Fruit fly (Drosophila melanogaster) whole organism, embryonic: ENCODE measurements around the gene roq.

Experiments used
- Abd-B ChIP-seq: fragments of 200-800 bp; sonication (Bioruptor generic); optimal IDR thresholded peaks from 2 replicates; lab custom pipeline; 2018; ENCODE audit warnings: missing biosample characterization, mild to moderate bottlenecking, missing genetic modification characterization, moderate library complexity
- Adf1 ChIP-seq: fragments of 200-800 bp; sonication (Bioruptor generic); IDR thresholded peaks from 2 replicates; pipeline ENCODE4 v1.3.6; 2022; ENCODE audit warnings: missing biosample characterization, missing genetic modification characterization
- CG10431 ChIP-seq: fragments of 200-800 bp; sonication (Bioruptor generic); optimal IDR thresholded peaks from 3 replicates; lab custom pipeline; 2018; ENCODE audit warnings: missing biosample characterization, mild to moderate bottlenecking, missing genetic modification characterization
- CG10462 ChIP-seq: fragments of 200-800 bp; sonication (Bioruptor generic); optimal IDR thresholded peaks from 2 replicates; lab custom pipeline; 2016; ENCODE audit warnings: missing biosample characterization, missing genetic modification characterization
- CG11085 ChIP-seq: fragments of 200-800 bp; sonication (Bioruptor generic); IDR thresholded peaks from 2 replicates; pipeline ENCODE4 v1.3.6; 2022; ENCODE audit warnings: missing biosample characterization, missing genetic modification characterization
- CG12236 ChIP-seq: fragments of 200-800 bp; sonication (Bioruptor generic); optimal IDR thresholded peaks from 2 replicates; lab custom pipeline; 2016; ENCODE audit warnings: missing biosample characterization, missing genetic modification characterization
- CG1233 ChIP-seq: fragments of 200-800 bp; sonication (Bioruptor generic); optimal IDR thresholded peaks from 4 replicates; lab custom pipeline; 2018; ENCODE audit warnings: missing biosample characterization, mild to moderate bottlenecking, missing genetic modification characterization
- CG13624 ChIP-seq: fragments of 200-800 bp; sonication (Bioruptor generic); optimal IDR thresholded peaks from 2 replicates; lab custom pipeline; 2016; ENCODE audit warnings: missing biosample characterization, missing genetic modification characterization
- CG1529 ChIP-seq: fragments of 200-800 bp; sonication (Bioruptor generic); optimal IDR thresholded peaks from 3 replicates; lab custom pipeline; 2018; ENCODE audit warnings: missing biosample characterization, missing genetic modification characterization
- CG17361 ChIP-seq: fragments of 200-800 bp; sonication (Bioruptor generic); IDR thresholded peaks from 3 replicates; pipeline ENCODE4 v1.3.6; 2022; ENCODE audit warnings: missing biosample characterization, missing genetic modification characterization
- CG17385 ChIP-seq: fragments of 200-800 bp; sonication (Bioruptor generic); optimal IDR thresholded peaks from 3 replicates; lab custom pipeline; 2018; ENCODE audit warnings: missing biosample characterization, mild to moderate bottlenecking, missing genetic modification characterization
- CG18011 ChIP-seq: fragments of 200-800 bp; sonication (Bioruptor generic); optimal IDR thresholded peaks from 2 replicates; lab custom pipeline; 2017; ENCODE audit warnings: missing biosample characterization, missing genetic modification characterization, mild to moderate bottlenecking, moderate library complexity, missing genotype
- CG32772 ChIP-seq: fragments of 200-800 bp; sonication (Bioruptor generic); IDR thresholded peaks from 2 replicates; pipeline ENCODE4 v1.3.6; 2022; ENCODE audit warnings: missing biosample characterization, missing genetic modification characterization
- CG34224 ChIP-seq: fragments of 200-800 bp; sonication (Bioruptor generic); IDR thresholded peaks from 3 replicates; pipeline ENCODE4 v1.3.6; 2022; ENCODE audit warnings: missing biosample characterization, missing genetic modification characterization; ENCODE audit not compliant: partially characterized antibody
- CG3726 ChIP-seq: fragments of 200-800 bp; sonication (Bioruptor generic); IDR thresholded peaks from 3 replicates; pipeline ENCODE4, ENCODE4 v1.3.6; 2022; ENCODE audit warnings: missing biosample characterization, missing genetic modification characterization
- CG4360 ChIP-seq: fragments of 200-800 bp; sonication (Bioruptor generic); IDR thresholded peaks from 2 replicates; pipeline ENCODE4 v1.3.6; 2022; ENCODE audit warnings: missing biosample characterization, missing genetic modification characterization
- CG4854 ChIP-seq: fragments of 200-800 bp; sonication (Bioruptor generic); optimal IDR thresholded peaks from 2 replicates; lab custom pipeline; 2016; ENCODE audit warnings: missing biosample characterization, missing genetic modification characterization, inconsistent platforms
- CG5180 ChIP-seq: fragments of 200-800 bp; sonication (Bioruptor generic); optimal IDR thresholded peaks from 3 replicates; lab custom pipeline; 2017; ENCODE audit warnings: missing biosample characterization, missing genetic modification characterization, mild to moderate bottlenecking, moderate library complexity, missing genetic modification reagents
- CG5245 ChIP-seq: fragments of 200-800 bp; sonication (Bioruptor generic); optimal IDR thresholded peaks from 3 replicates; lab custom pipeline; 2016; ENCODE audit warnings: missing biosample characterization, missing genetic modification characterization
- CG6654 ChIP-seq: fragments of 200-800 bp; sonication (Bioruptor generic); optimal IDR thresholded peaks from 2 replicates; lab custom pipeline; 2017; ENCODE audit warnings: missing biosample characterization, mild to moderate bottlenecking, missing genetic modification characterization
- CG6765 ChIP-seq: fragments of 200-800 bp; sonication (Bioruptor generic); optimal IDR thresholded peaks from 3 replicates; lab custom pipeline; 2017; ENCODE audit warnings: missing biosample characterization, mild to moderate bottlenecking, missing genetic modification characterization
- CG8944 ChIP-seq: fragments of 200-800 bp; sonication (Bioruptor generic); optimal IDR thresholded peaks from 3 replicates; lab custom pipeline; 2016; ENCODE audit warnings: missing biosample characterization, missing genetic modification characterization
- D19B ChIP-seq: fragments of 200-800 bp; sonication (Bioruptor generic); optimal IDR thresholded peaks from 2 replicates; lab custom pipeline; 2017; ENCODE audit warnings: missing biosample characterization, mild to moderate bottlenecking, missing genetic modification characterization
- Dref ChIP-seq: fragments of 200-800 bp; sonication (Bioruptor generic); IDR thresholded peaks from 2 replicates; pipeline ENCODE4 v1.3.6; 2022; ENCODE audit warnings: missing biosample characterization, missing genetic modification characterization
- Fer2 ChIP-seq: fragments of 200-800 bp; sonication (Bioruptor generic); optimal IDR thresholded peaks from 2 replicates; lab custom pipeline; 2018; ENCODE audit warnings: missing biosample characterization, mild to moderate bottlenecking, missing genetic modification characterization, moderate library complexity
- Hmx ChIP-seq: fragments of 200-800 bp; sonication (Bioruptor generic); optimal IDR thresholded peaks from 2 replicates; lab custom pipeline; 2016; ENCODE audit warnings: missing biosample characterization, missing genetic modification characterization
- Lhr ChIP-seq: fragments of 200-800 bp; sonication (Bioruptor generic); optimal IDR thresholded peaks from 3 replicates; lab custom pipeline; 2017; ENCODE audit warnings: mild to moderate bottlenecking, missing biosample characterization, missing genetic modification reagents, missing genetic modification characterization
- NFAT ChIP-seq: fragments of 200-800 bp; sonication (Bioruptor generic); IDR thresholded peaks from 2 replicates; pipeline ENCODE4 v1.3.6; 2022; ENCODE audit warnings: missing biosample characterization, missing genetic modification characterization
- Oli ChIP-seq: fragments of 200-800 bp; sonication (Bioruptor generic); optimal IDR thresholded peaks from 2 replicates; lab custom pipeline; 2018; ENCODE audit warnings: missing biosample characterization, mild to moderate bottlenecking, missing genetic modification characterization, moderate library complexity
- Opbp ChIP-seq: fragments of 200-800 bp; sonication (Bioruptor generic); IDR thresholded peaks from 3 replicates; pipeline ENCODE4 v1.3.6; 2022; ENCODE audit warnings: missing biosample characterization, missing genetic modification characterization; ENCODE audit not compliant: partially characterized antibody
- Trl ChIP-seq, 3 experiments: fragments of >200 bp in 2 of 3; fragments of 200-800 bp in 1 of 3; sonication (Bioruptor generic) in 1 of 3; optimal IDR thresholded peaks; 2 replicates in 1 of 3; 3 replicates in 2 of 3; lab custom pipeline; 2016 to 2017; ENCODE audit warnings: missing biosample characterization in 1 of 3, missing genetic modification characterization in 1 of 3
- aop ChIP-seq: fragments of 200-800 bp; sonication (Bioruptor generic); IDR thresholded peaks from 2 replicates; pipeline ENCODE4 v1.3.6; 2022; ENCODE audit warnings: missing biosample characterization, missing genetic modification characterization
- corto ChIP-seq: fragments of 200-800 bp; sonication (Bioruptor generic); optimal IDR thresholded peaks from 2 replicates; lab custom pipeline; 2016; ENCODE audit warnings: missing biosample characterization, mild to moderate bottlenecking, missing genetic modification characterization, moderate library complexity
- dati ChIP-seq: fragments of 200-800 bp; sonication (Bioruptor generic); IDR thresholded peaks from 2 replicates; pipeline ENCODE4 v1.3.6; 2022; ENCODE audit warnings: missing biosample characterization, missing genetic modification characterization
- esg ChIP-seq: fragments of 200-800 bp; sonication (Bioruptor generic); conservative IDR thresholded peaks from 2 replicates; pipeline ENCODE4 v1.3.6; 2022; ENCODE audit warnings: missing biosample characterization, missing genetic modification characterization
- gem ChIP-seq: fragments of 200-800 bp; sonication (Bioruptor generic); optimal IDR thresholded peaks from 2 replicates; lab custom pipeline; 2019; ENCODE audit warnings: missing biosample characterization, mild to moderate bottlenecking, missing genetic modification characterization, moderate library complexity
- h ChIP-seq: fragments of >200 bp; optimal IDR thresholded peaks from 2 replicates; lab custom pipeline; 2017
- hb ChIP-seq: fragments of 200-800 bp; sonication (Bioruptor generic); IDR thresholded peaks from 3 replicates; pipeline ENCODE4 v1.3.6; 2022; ENCODE audit warnings: missing biosample characterization, missing genetic modification characterization; ENCODE audit not compliant: partially characterized antibody
- hbn ChIP-seq: fragments of 200-800 bp; sonication (Bioruptor generic); IDR thresholded peaks from 2 replicates; pipeline ENCODE4 v1.3.6; 2022; ENCODE audit warnings: missing biosample characterization, missing genetic modification characterization; ENCODE audit not compliant: partially characterized antibody
- knrl ChIP-seq: fragments of 200-800 bp; sonication (Bioruptor generic); IDR thresholded peaks from 3 replicates; pipeline ENCODE4 v1.3.6; 2022; ENCODE audit warnings: missing biosample characterization, missing genetic modification characterization; ENCODE audit not compliant: partially characterized antibody
- lab ChIP-seq: fragments of 200-800 bp; sonication (Bioruptor generic); optimal IDR thresholded peaks from 3 replicates; lab custom pipeline; 2017; ENCODE audit warnings: missing biosample characterization, missing genetic modification characterization, mild to moderate bottlenecking, moderate library complexity, missing genetic modification reagents
- mam ChIP-seq: fragments of 200-800 bp; sonication (Bioruptor generic); optimal IDR thresholded peaks from 3 replicates; lab custom pipeline; 2016; ENCODE audit warnings: missing biosample characterization, missing genetic modification characterization
- nerfin-2 ChIP-seq: fragments of 200-800 bp; sonication (Bioruptor generic); IDR thresholded peaks from 2 replicates; pipeline ENCODE4 v1.3.6; 2022; ENCODE audit warnings: missing biosample characterization, missing genetic modification characterization; ENCODE audit not compliant: partially characterized antibody
- phol ChIP-seq: fragments of 200-800 bp; sonication (Bioruptor generic); optimal IDR thresholded peaks from 3 replicates; lab custom pipeline; 2018; ENCODE audit warnings: missing biosample characterization, mild to moderate bottlenecking, missing genetic modification characterization, moderate library complexity
- pita ChIP-seq: fragments of 200-800 bp; sonication (Bioruptor generic); optimal IDR thresholded peaks from 2 replicates; lab custom pipeline; 2017; ENCODE audit warnings: missing biosample characterization, mild to moderate bottlenecking, missing genetic modification characterization
- row ChIP-seq: fragments of 200-800 bp; sonication (Bioruptor generic); IDR thresholded peaks from 3 replicates; pipeline ENCODE4 v1.3.6; 2022; ENCODE audit warnings: missing biosample characterization, missing genetic modification characterization
- seq ChIP-seq: fragments of 200-800 bp; sonication (Bioruptor generic); IDR thresholded peaks from 2 replicates; pipeline ENCODE4 v1.3.6; 2022; ENCODE audit warnings: missing biosample characterization, missing genetic modification characterization
- usp ChIP-seq: fragments of >200 bp; optimal IDR thresholded peaks from 2 replicates; lab custom pipeline; 2017; ENCODE audit warnings: missing biosample characterization, missing genetic modification characterization
- yki ChIP-seq: fragments of >200 bp; optimal IDR thresholded peaks from 3 replicates; lab custom pipeline; 2018
- zfh1 ChIP-seq: fragments of 200-800 bp; sonication (Bioruptor generic); IDR thresholded peaks from 3 replicates; pipeline ENCODE4 v1.3.6; 2022; ENCODE audit warnings: missing biosample characterization, missing genetic modification characterization

Gene roq

DNA sequence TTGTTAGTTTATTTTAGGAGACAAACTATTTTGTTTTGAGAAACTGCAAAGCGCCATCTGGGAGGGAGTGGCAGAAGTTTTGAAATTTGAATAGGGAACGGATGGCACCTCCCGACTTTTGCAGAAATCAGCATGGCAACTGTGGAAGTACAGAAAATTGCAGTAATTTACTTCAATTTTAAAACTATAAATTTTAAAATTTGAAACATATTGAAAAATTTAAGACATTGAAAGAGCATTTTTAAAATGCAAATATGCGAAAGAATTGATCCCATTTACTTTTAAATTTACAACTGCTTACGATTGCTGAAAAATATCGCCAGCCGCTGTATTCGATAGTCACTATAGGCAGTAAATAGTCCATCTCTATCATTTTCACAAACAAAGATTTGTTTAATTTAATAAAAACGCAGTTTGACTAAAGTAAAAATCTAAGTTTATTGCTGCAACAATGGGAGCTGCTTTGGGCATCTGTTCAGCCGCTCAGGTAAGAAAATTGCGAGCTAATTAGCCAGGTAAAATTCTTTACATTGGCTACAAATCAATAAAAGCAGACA lies 34.1 kb upstream of the roq start, which contains the start of gene Serinc (continued):
- TF ChIP-seq gem, result no peak
- TF ChIP-seq CG3726, result no peak
- TF ChIP-seq nerfin-2 (GFP tag; lab: Robert Waterston, UW), result peak; percentile 90
- peak; percentile 16 for TF ChIP-seq Fer2 (tag; lab: Kevin White, UChicago)
- TF ChIP-seq pita (GFP tag; lab: Kevin White, UChicago), result peak; percentile 49
- peak; percentile 95 for TF ChIP-seq CG34224 (GFP tag; lab: Robert Waterston, UW)
- TF ChIP-seq CG1233 (GFP tag; lab: Kevin White, UChicago), result peak; percentile 28
- peak; percentile 7 for TF ChIP-seq CG1529 (GFP tag; lab: Kevin White, UChicago)
- TF ChIP-seq corto (GFP tag; lab: Kevin White, UChicago), result no peak
- no peak for TF ChIP-seq CG4360 (GFP tag; lab: Robert Waterston, UW)
- TF ChIP-seq D19B, result no peak
- TF ChIP-seq Trl (optimal IDR thresholded peaks at IDR 0.05; lab: Kevin White, UChicago), result no peak
- TF ChIP-seq Trl (GFP tag; optimal IDR thresholded peaks at IDR 0.05; lab: Kevin White, UChicago), result peak; percentile 55
- peak; percentile 25 for TF ChIP-seq CG12236 (GFP tag; lab: Kevin White, UChicago)
- TF ChIP-seq hbn, result peak; percentile 98
- TF ChIP-seq yki (lab: Kevin White, UChicago), result no peak
- TF ChIP-seq CG18011 (GFP tag; lab: Kevin White, UChicago), result no peak
- peak; percentile 41; the same call in 1 of the 2 replicates for TF ChIP-seq CG32772 (GFP tag; lab: Robert Waterston, UW)
- TF ChIP-seq CG6654, result no peak
- peak; percentile 68 for TF ChIP-seq CG13624 (GFP tag; lab: Kevin White, UChicago)
- TF ChIP-seq seq, result no peak; the same call in 1 of the 2 replicates
- no peak for TF ChIP-seq CG6765 (GFP tag; lab: Kevin White, UChicago)
- TF ChIP-seq Opbp (GFP tag; lab: Robert Waterston, UW), result peak; percentile 98
- peak; percentile 81 for TF ChIP-seq row (GFP tag; lab: Robert Waterston, UW)
- peak; percentile 9 for TF ChIP-seq Oli (tag; lab: Kevin White, UChicago)
- no peak for TF ChIP-seq CG5180 (GFP tag; lab: Kevin White, UChicago)
- no peak for TF ChIP-seq CG10462 (GFP tag; lab: Kevin White, UChicago)
- no peak; the same call in 1 of the 2 replicates for TF ChIP-seq esg (GFP tag; lab: Robert Waterston, UW)
- TF ChIP-seq Lhr (GFP tag; lab: Kevin White, UChicago), result peak; percentile 86
- peak; percentile 63 for TF ChIP-seq mam (GFP tag; lab: Kevin White, UChicago)
- TF ChIP-seq CG11085 (GFP tag; lab: Robert Waterston, UW), result peak; percentile 33; the same call in 1 of the 2 replicates
- TF ChIP-seq NFAT, result no peak
- TF ChIP-seq Hmx (GFP tag; lab: Kevin White, UChicago), result no peak
- peak; percentile 98 for TF ChIP-seq hb
- TF ChIP-seq zfh1 (GFP tag; lab: Robert Waterston, UW), result 0 out of 3 replicates have a peak, but pooled peaks have one; percentile 52
- peak; percentile 99 for TF ChIP-seq knrl
- peak; percentile 55 for TF ChIP-seq Abd-B (GFP tag; lab: Kevin White, UChicago)
- TF ChIP-seq CG17385 (GFP tag; lab: Kevin White, UChicago), result peak; percentile 38
- TF ChIP-seq CG5245 (GFP tag; lab: Kevin White, UChicago), result peak; percentile 58
- no peak for TF ChIP-seq aop (GFP tag; lab: Robert Waterston, UW)
- peak; percentile 52 for TF ChIP-seq Dref
- TF ChIP-seq CG8944, result peak; percentile 36
- TF ChIP-seq CG4854, result peak; percentile 38
- peak; percentile 14 for TF ChIP-seq CG10431 (GFP tag; lab: Kevin White, UChicago)
- TF ChIP-seq CG17361, result peak; percentile 65; the same call in 2 of the 3 replicates
- TF ChIP-seq phol (tag; lab: Kevin White, UChicago), result peak; percentile 75
- no peak for TF ChIP-seq dati (GFP tag; lab: Robert Waterston, UW)
- no peak for TF ChIP-seq h (lab: Kevin White, UChicago)
- TF ChIP-seq Adf1, result no peak
- TF ChIP-seq lab, result no peak
- TF ChIP-seq usp, result no peak
